Fruit fly (Drosophila melanogaster) whole organism, embryonic: ENCODE results near the gene sisA.

Source experiments
- CG11456 ChIP-seq: fragments of 200-800 bp; sonication (Bioruptor generic); IDR thresholded peaks from 3 replicates; pipeline ENCODE4 v1.3.6; 2022; ENCODE audit warnings: missing biosample characterization, missing genetic modification characterization
- CG12071 ChIP-seq: fragments of 200-800 bp; sonication (Bioruptor generic); optimal IDR thresholded peaks from 3 replicates; lab custom pipeline; 2018; ENCODE audit warnings: missing biosample characterization, mild to moderate bottlenecking, missing genetic modification characterization
- CG12155 ChIP-seq: fragments of 200-800 bp; sonication (Bioruptor generic); optimal IDR thresholded peaks from 3 replicates; lab custom pipeline; 2016; ENCODE audit warnings: missing biosample characterization, missing genetic modification characterization
- CG12299 ChIP-seq: fragments of 200-800 bp; sonication (Bioruptor generic); optimal IDR thresholded peaks from 2 replicates; lab custom pipeline; 2018; ENCODE audit warnings: missing biosample characterization, mild to moderate bottlenecking, missing genetic modification characterization
- CG13624 ChIP-seq: fragments of 200-800 bp; sonication (Bioruptor generic); optimal IDR thresholded peaks from 2 replicates; lab custom pipeline; 2016; ENCODE audit warnings: missing biosample characterization, missing genetic modification characterization
- CG14965 ChIP-seq: fragments of 200-800 bp; sonication (Bioruptor generic); optimal IDR thresholded peaks from 2 replicates; lab custom pipeline; 2016; ENCODE audit warnings: missing biosample characterization, missing genetic modification characterization, borderline replicate concordance
- CG15514 ChIP-seq: fragments of 200-800 bp; sonication (Bioruptor generic); optimal IDR thresholded peaks from 3 replicates; lab custom pipeline; 2017; ENCODE audit warnings: missing biosample characterization, missing genetic modification characterization, mild to moderate bottlenecking, moderate library complexity, missing genetic modification reagents
- CG15601 ChIP-seq: fragments of 200-800 bp; sonication (Bioruptor generic); optimal IDR thresholded peaks from 3 replicates; lab custom pipeline; 2019; ENCODE audit warnings: missing biosample characterization, mild to moderate bottlenecking, missing genetic modification characterization, moderate library complexity
- CG18011 ChIP-seq: fragments of 200-800 bp; sonication (Bioruptor generic); optimal IDR thresholded peaks from 2 replicates; lab custom pipeline; 2017; ENCODE audit warnings: missing biosample characterization, missing genetic modification characterization, mild to moderate bottlenecking, moderate library complexity, missing genotype
- CG18599 ChIP-seq: fragments of 200-800 bp; sonication (Bioruptor generic); optimal IDR thresholded peaks from 3 replicates; lab custom pipeline; 2017; ENCODE audit warnings: missing biosample characterization, missing genetic modification characterization, mild to moderate bottlenecking, moderate library complexity, missing genetic modification reagents
- CG2889 ChIP-seq: fragments of 200-800 bp; sonication (Bioruptor generic); IDR thresholded peaks from 3 replicates; pipeline ENCODE4 v1.3.6; 2022; ENCODE audit warnings: missing biosample characterization, missing genetic modification characterization
- CG31224 ChIP-seq: fragments of 200-800 bp; sonication (Bioruptor generic); IDR thresholded peaks from 2 replicates; pipeline ENCODE4 v1.3.6; 2022; ENCODE audit warnings: missing biosample characterization, missing genetic modification characterization
- CG4282 ChIP-seq: fragments of 200-800 bp; sonication (Bioruptor generic); optimal IDR thresholded peaks from 2 replicates; lab custom pipeline; 2016; ENCODE audit warnings: missing biosample characterization, missing genetic modification characterization
- CG5180 ChIP-seq: fragments of 200-800 bp; sonication (Bioruptor generic); optimal IDR thresholded peaks from 3 replicates; lab custom pipeline; 2017; ENCODE audit warnings: missing biosample characterization, missing genetic modification characterization, mild to moderate bottlenecking, moderate library complexity, missing genetic modification reagents
- CG6272 ChIP-seq: fragments of 200-800 bp; sonication (Bioruptor generic); IDR thresholded peaks from 2 replicates; pipeline ENCODE4 v1.3.6; 2022; ENCODE audit warnings: missing biosample characterization, missing genetic modification characterization
- CG7271 ChIP-seq: fragments of 200-800 bp; sonication (Bioruptor generic); optimal IDR thresholded peaks from 2 replicates; lab custom pipeline; 2018; ENCODE audit warnings: missing biosample characterization, mild to moderate bottlenecking, missing genetic modification characterization, moderate library complexity
- CG7556 ChIP-seq: fragments of 200-800 bp; sonication (Bioruptor generic); optimal IDR thresholded peaks from 2 replicates; lab custom pipeline; 2017; ENCODE audit warnings: missing biosample characterization, mild to moderate bottlenecking, missing genetic modification characterization
- CG8765 ChIP-seq: fragments of 200-800 bp; sonication (Bioruptor generic); IDR thresholded peaks from 2 replicates; pipeline ENCODE4 v1.3.6; 2022; ENCODE audit warnings: missing biosample characterization, missing genetic modification characterization
- CG9215 ChIP-seq: fragments of 200-800 bp; sonication (Bioruptor generic); IDR thresholded peaks from 2 replicates; pipeline ENCODE4 v1.3.6; 2022; ENCODE audit warnings: missing biosample characterization, missing genetic modification characterization
- CG9797 ChIP-seq: fragments of 200-800 bp; sonication (Bioruptor generic); optimal IDR thresholded peaks from 3 replicates; lab custom pipeline; 2018; ENCODE audit warnings: missing biosample characterization, mild to moderate bottlenecking, missing genetic modification characterization
- CkIIα-i1 ChIP-seq: fragments of 200-800 bp; sonication (Bioruptor generic); IDR thresholded peaks from 2 replicates; pipeline ENCODE4 v1.3.6; 2022; ENCODE audit warnings: missing biosample characterization, missing genetic modification characterization
- CoRest ChIP-seq: fragments of 200-800 bp; sonication (Bioruptor generic); optimal IDR thresholded peaks from 3 replicates; lab custom pipeline; 2018; ENCODE audit warnings: missing biosample characterization, mild to moderate bottlenecking, missing genetic modification characterization, moderate library complexity
- Dll ChIP-seq: fragments of 200-800 bp; sonication (Bioruptor generic); IDR thresholded peaks from 4 replicates; pipeline ENCODE4 v1.3.6; 2022; ENCODE audit warnings: missing biosample characterization, missing genetic modification characterization; ENCODE audit not compliant: partially characterized antibody
- E2f1 ChIP-seq: fragments of 200-800 bp; sonication (Bioruptor generic); IDR thresholded peaks from 2 replicates; pipeline ENCODE4 v1.3.6; 2022; ENCODE audit warnings: missing biosample characterization, missing genetic modification characterization
- HLH3B ChIP-seq: fragments of 200-800 bp; sonication (Bioruptor generic); IDR thresholded peaks from 2 replicates; pipeline ENCODE4 v1.3.6; 2022; ENCODE audit warnings: missing biosample characterization, missing genetic modification characterization
- HLH4C ChIP-seq: fragments of 200-800 bp; sonication (Bioruptor generic); IDR thresholded peaks from 3 replicates; pipeline ENCODE4 v1.3.6; 2022; ENCODE audit warnings: missing biosample characterization, missing genetic modification characterization; ENCODE audit not compliant: partially characterized antibody
- Hmr ChIP-seq: fragments of 200-800 bp; sonication (Bioruptor generic); optimal IDR thresholded peaks from 3 replicates; lab custom pipeline; 2017; ENCODE audit warnings: mild to moderate bottlenecking, missing biosample characterization, missing genetic modification reagents, missing genetic modification characterization
- Hmx ChIP-seq: fragments of 200-800 bp; sonication (Bioruptor generic); optimal IDR thresholded peaks from 2 replicates; lab custom pipeline; 2016; ENCODE audit warnings: missing biosample characterization, missing genetic modification characterization
- Hr3 ChIP-seq: fragments of 200-800 bp; sonication (Bioruptor generic); optimal IDR thresholded peaks from 3 replicates; lab custom pipeline; 2016; ENCODE audit warnings: missing biosample characterization, missing genetic modification characterization
- Hr51 ChIP-seq, 2 experiments: fragments of 200-800 bp; sonication (Bioruptor generic); optimal IDR thresholded peaks; 2 replicates in 1 of 2; 3 replicates in 1 of 2; lab custom pipeline; 2016 to 2018; ENCODE audit warnings: missing biosample characterization in 2 of 2, missing genetic modification characterization in 2 of 2, mild to moderate bottlenecking in 1 of 2, moderate library complexity in 1 of 2
- Nf-YC ChIP-seq: fragments of 200-800 bp; optimal IDR thresholded peaks from 3 replicates; lab custom pipeline; 2019; ENCODE audit warnings: missing biosample characterization, mild to moderate bottlenecking, missing genetic modification characterization, moderate library complexity
- Oli ChIP-seq: fragments of 200-800 bp; sonication (Bioruptor generic); optimal IDR thresholded peaks from 2 replicates; lab custom pipeline; 2018; ENCODE audit warnings: missing biosample characterization, mild to moderate bottlenecking, missing genetic modification characterization, moderate library complexity
- PHDP ChIP-seq: fragments of 200-800 bp; sonication (Bioruptor generic); optimal IDR thresholded peaks from 3 replicates; lab custom pipeline; 2018; ENCODE audit warnings: missing biosample characterization, mild to moderate bottlenecking, missing genetic modification characterization, moderate library complexity
- Ravus ChIP-seq: fragments of 200-800 bp; sonication (Bioruptor generic); IDR thresholded peaks from 2 replicates; pipeline ENCODE4 v1.3.6; 2022; ENCODE audit warnings: missing biosample characterization, missing genetic modification characterization
- Sin3A ChIP-seq: fragments of >200 bp; optimal IDR thresholded peaks from 2 replicates; lab custom pipeline; 2018
- Taf1 ChIP-seq: fragments of 200-800 bp; sonication (Bioruptor generic); IDR thresholded peaks from 2 replicates; pipeline ENCODE4 v1.3.6; 2022; ENCODE audit warnings: missing biosample characterization, missing genetic modification characterization
- Xrp1 ChIP-seq: fragments of 200-800 bp; sonication (Bioruptor generic); IDR thresholded peaks from 2 replicates; pipeline ENCODE4 v1.3.6; 2022; ENCODE audit warnings: missing biosample characterization, missing genetic modification characterization
- al ChIP-seq: fragments of 200-800 bp; sonication (Bioruptor generic); IDR thresholded peaks from 2 replicates; pipeline ENCODE4 v1.3.6; 2022; ENCODE audit warnings: missing biosample characterization, missing genetic modification characterization
- amos ChIP-seq: fragments of 200-800 bp; sonication (Bioruptor generic); IDR thresholded peaks from 2 replicates; pipeline ENCODE4 v1.3.6; 2022; ENCODE audit warnings: missing biosample characterization, missing genetic modification characterization; ENCODE audit not compliant: partially characterized antibody
- az2 ChIP-seq: fragments of 200-800 bp; sonication (Bioruptor generic); optimal IDR thresholded peaks from 3 replicates; lab custom pipeline; 2016; ENCODE audit warnings: missing biosample characterization, missing genetic modification characterization
- btn ChIP-seq: fragments of 200-800 bp; sonication (Bioruptor generic); optimal IDR thresholded peaks from 2 replicates; lab custom pipeline; 2016; ENCODE audit warnings: missing biosample characterization, missing genetic modification characterization
- ems ChIP-seq: fragments of 200-800 bp; sonication (Bioruptor generic); optimal IDR thresholded peaks from 3 replicates; lab custom pipeline; 2016; ENCODE audit warnings: missing biosample characterization, missing genetic modification characterization
- her ChIP-seq: fragments of 200-800 bp; sonication (Bioruptor generic); optimal IDR thresholded peaks from 2 replicates; lab custom pipeline; 2016; ENCODE audit warnings: missing biosample characterization, missing genetic modification characterization
- hkb ChIP-seq, 2 experiments: fragments of 200-800 bp in 1 of 2; fragments of >200 bp in 1 of 2; sonication (Bioruptor generic) in 1 of 2; IDR thresholded peaks in 1 of 2; optimal IDR thresholded peaks in 1 of 2; 2 replicates each; pipeline versions ENCODE4 v1.3.6 to Lab custom; 2017 to 2022; ENCODE audit warnings: missing biosample characterization in 1 of 2, missing genetic modification characterization in 1 of 2
- maf-S ChIP-seq: fragments of 200-800 bp; sonication (Bioruptor generic); optimal IDR thresholded peaks from 2 replicates; lab custom pipeline; 2016; ENCODE audit warnings: missing biosample characterization, missing genetic modification characterization
- pnt ChIP-seq: fragments of 200-800 bp; sonication (Bioruptor generic); optimal IDR thresholded peaks from 3 replicates; lab custom pipeline; 2016; ENCODE audit warnings: missing biosample characterization, missing genetic modification characterization
- ssp ChIP-seq: fragments of 200-800 bp; sonication (Bioruptor generic); IDR thresholded peaks from 2 replicates; pipeline ENCODE4 v1.3.6; 2022; ENCODE audit warnings: missing biosample characterization, missing genetic modification characterization
- tna ChIP-seq: fragments of 200-800 bp; sonication (Bioruptor generic); IDR thresholded peaks from 2 replicates; pipeline ENCODE4 v1.3.6; 2022; ENCODE audit warnings: missing biosample characterization, missing genetic modification characterization; ENCODE audit not compliant: partially characterized antibody
- unc-4 ChIP-seq: fragments of 200-800 bp; sonication (Bioruptor generic); IDR thresholded peaks from 2 replicates; pipeline ENCODE4 v1.3.6; 2022; ENCODE audit warnings: missing biosample characterization, missing genetic modification characterization; ENCODE audit not compliant: partially characterized antibody

sisA gene

dm6 chrX:11338047-11338747 is 16.0 kb upstream of the sisA start (continued):
- TF ChIP-seq CG13624 (GFP tag; lab: Kevin White, UChicago) (peak; percentile 65), Hr51 (GFP tag; optimal IDR thresholded peaks at IDR 0.05; lab: Kevin White, UChicago) (peak in 1 of 2 experiments; percentile 85), Hmx (GFP tag; lab: Kevin White, UChicago) (no peak), CG4282 (GFP tag; lab: Kevin White, UChicago) (no peak), Nf-YC (tag; lab: Kevin White, UChicago) (no peak), CG15601 (tag; lab: Kevin White, UChicago) (peak; percentile 68), Xrp1 (GFP tag; lab: Robert Waterston, UW) (peak; percentile 61), CkIIα-i1 (GFP tag; lab: Robert Waterston, UW) (no peak), CG9215 (peak; percentile 29; the same call in 1 of the 2 replicates), CG14965 (no peak), CG18011 (GFP tag; lab: Kevin White, UChicago) (no peak), CG12071 (no peak), btn (peak; percentile 51), CG11456 (GFP tag; lab: Robert Waterston, UW) (no peak), az2 (GFP tag; lab: Kevin White, UChicago) (peak; percentile 69), Ravus (GFP tag; lab: Robert Waterston, UW) (no peak), CG7271 (tag; lab: Kevin White, UChicago) (no peak), her (GFP tag; lab: Kevin White, UChicago) (peak; percentile 43), ems (GFP tag; lab: Kevin White, UChicago) (peak; percentile 52), pnt (GFP tag; lab: Kevin White, UChicago) (peak; percentile 66), al (GFP tag; lab: Robert Waterston, UW) (no peak; the same call in 1 of the 2 replicates), CG9797 (GFP tag; lab: Kevin White, UChicago) (no peak), Taf1 (GFP tag; lab: Robert Waterston, UW) (no peak), CG7556 (peak; percentile 84), tna (no peak), unc-4 (GFP tag; lab: Robert Waterston, UW) (no peak), CG8765 (no peak), Sin3A (lab: Kevin White, UChicago) (no peak), Hmr (peak; percentile 0), maf-S (GFP tag; lab: Kevin White, UChicago) (peak; percentile 47), CG5180 (GFP tag; lab: Kevin White, UChicago) (no peak), CG6272 (GFP tag; lab: Robert Waterston, UW) (no peak), E2f1 (GFP tag; lab: Robert Waterston, UW) (peak; percentile 63), PHDP (tag; lab: Kevin White, UChicago) (peak; percentile 70), CG2889 (GFP tag; lab: Robert Waterston, UW) (0 out of 3 replicates have a peak, but pooled peaks have one; percentile 20), HLH3B (GFP tag; lab: Robert Waterston, UW) (peak; percentile 58; the same call in 1 of the 2 replicates), CG18599 (GFP tag; lab: Kevin White, UChicago) (no peak), Dll (GFP tag; lab: Robert Waterston, UW) (no peak), CG12299 (peak; percentile 39), CG15514 (no peak), CG31224 (GFP tag; lab: Robert Waterston, UW) (no peak), CG12155 (GFP tag; lab: Kevin White, UChicago) (peak; percentile 12), Hr3 (GFP tag; lab: Kevin White, UChicago) (peak; percentile 74), amos (no peak), CoRest (tag; lab: Kevin White, UChicago) (peak; percentile 86), HLH4C (no peak), ssp (GFP tag; lab: Robert Waterston, UW) (peak; percentile 58), Oli (tag; lab: Kevin White, UChicago) (peak; percentile 85), hkb (optimal IDR thresholded peaks at IDR 0.05; lab: Kevin White, UChicago) (no peak), hkb (GFP tag; IDR thresholded peaks at IDR 0.05; lab: Robert Waterston, UW) (peak; percentile 74)
